Fruit fly (Drosophila melanogaster): ENCODE results near the gene CG10514.
A peak's percentile ranks its signal among the peaks of the same experiment; 100 is the strongest.

Gene CG10514

DNA sequence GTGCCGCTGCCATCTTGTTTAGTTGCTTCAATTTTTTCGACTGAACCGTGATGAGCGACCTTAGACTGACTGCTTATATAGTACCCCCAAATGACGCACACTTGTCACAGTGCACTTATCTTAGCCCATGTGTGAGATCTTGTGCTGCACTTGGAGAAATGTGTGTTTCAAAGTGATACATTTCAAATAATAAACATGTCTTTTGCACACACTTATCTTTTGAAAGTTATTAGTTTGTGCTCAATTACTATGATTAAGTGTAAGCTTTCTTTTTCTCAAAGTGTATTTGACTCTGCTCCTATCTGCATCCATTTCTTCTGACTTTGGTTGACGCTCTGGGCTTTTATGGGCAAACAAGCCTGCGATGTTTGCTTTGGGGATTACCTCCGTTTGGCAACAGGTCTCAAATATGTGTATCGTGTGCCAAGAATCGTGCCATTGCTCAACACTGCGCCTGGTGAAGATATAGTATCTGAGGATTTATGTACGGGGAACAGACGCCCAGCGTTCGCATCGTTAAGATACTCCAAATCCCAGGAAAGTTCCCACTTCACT is at the start of gene CG10514:
CG10514 (minus strand) TSS at position 51 of the 555 bp plus-strand sequence.
- peak; percentile 6 for TF ChIP-seq Pif1A (GFP tag; optimal IDR thresholded peaks at IDR 0.05)
- TF ChIP-seq D1 (tag; optimal IDR thresholded peaks at IDR 0.05), result no peak

DNA sequence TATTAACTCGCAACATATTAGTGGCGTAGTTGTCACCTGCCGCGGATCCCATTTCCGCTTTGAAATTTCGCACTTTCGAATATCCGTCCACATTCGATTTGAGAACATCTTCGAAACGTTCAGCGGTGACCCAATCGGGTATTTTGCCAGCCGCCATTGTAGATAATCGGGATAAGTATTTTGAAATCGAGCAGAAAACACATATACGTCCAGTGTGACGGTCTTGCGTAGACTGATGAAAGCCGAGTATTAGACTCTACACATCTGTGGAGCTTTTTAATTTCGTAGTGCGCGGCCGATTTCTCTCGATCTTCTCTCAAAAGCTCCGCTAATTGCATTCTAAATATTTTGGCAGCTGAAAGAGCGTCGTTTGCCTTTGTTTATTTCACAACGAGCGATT is 49.4 kb upstream of the CG10514 start, which contains the start of gene CHKov1:
CHKov1 (minus strand) TSS at position 238 of the 400 bp plus-strand sequence.
- TF ChIP-seq CG34367 (tag; optimal IDR thresholded peaks at IDR 0.05) (no peak), CG10348 (GFP tag; IDR thresholded peaks at IDR 0.05) (no peak), CG4496 (GFP tag; IDR thresholded peaks at IDR 0.05) (peak; percentile 59; the same call in 2 of the 3 replicates), CG32121 (GFP tag; IDR thresholded peaks at IDR 0.05) (0 out of 2 replicates have a peak, but pooled peaks have one; percentile 29), Ets98B (GFP tag; IDR thresholded peaks at IDR 0.05) (peak; percentile 21; the same call in 1 of the 2 replicates), D1 (tag; optimal IDR thresholded peaks at IDR 0.05) (no peak), CG8301 (tag; optimal IDR thresholded peaks at IDR 0.05) (no peak), rn (GFP tag; IDR thresholded peaks at IDR 0.05) (no peak), CG17806 (tag; optimal IDR thresholded peaks at IDR 0.05) (no peak), CG12605 (GFP tag; IDR thresholded peaks at IDR 0.05) (0 out of 2 replicates have a peak, but pooled peaks have one; percentile 20), CG13204 (GFP tag; optimal IDR thresholded peaks at IDR 0.05) (no peak), CG15710 (tag; optimal IDR thresholded peaks at IDR 0.05) (no peak), EcR (GFP tag; optimal IDR thresholded peaks at IDR 0.05) (no peak), Snoo (tag; optimal IDR thresholded peaks at IDR 0.05) (no peak), Pif1A (GFP tag; optimal IDR thresholded peaks at IDR 0.05) (no peak), Pif1B (GFP tag; optimal IDR thresholded peaks at IDR 0.05) (no peak), CG8159 (tag; optimal IDR thresholded peaks at IDR 0.05) (no peak)

DNA sequence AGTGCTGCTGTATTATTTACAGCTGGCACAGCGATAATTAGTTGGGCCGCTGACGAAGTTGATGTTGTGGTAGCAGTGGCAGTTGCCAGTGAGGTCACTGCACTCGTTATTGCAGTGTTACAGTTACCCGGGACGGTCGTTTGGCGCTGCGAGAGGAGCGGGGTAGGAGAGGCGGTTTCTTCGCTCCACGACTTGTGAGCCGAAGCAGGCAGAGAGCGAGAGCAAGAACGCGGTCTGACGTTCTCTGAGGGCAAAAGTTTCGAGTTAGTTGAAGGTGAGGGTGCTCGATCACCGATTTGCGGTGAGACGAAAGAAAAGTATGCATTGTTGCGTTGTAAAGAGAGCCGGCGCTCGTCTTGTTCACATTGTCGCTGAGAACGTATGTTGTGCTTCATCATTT is 48.9 kb upstream of the CG10514 start:
- TF ChIP-seq Ets98B (GFP tag; IDR thresholded peaks at IDR 0.05) (peak; percentile 47; the same call in 1 of the 2 replicates), CG12605 (GFP tag; IDR thresholded peaks at IDR 0.05) (0 out of 2 replicates have a peak, but pooled peaks have one; percentile 27)

DNA sequence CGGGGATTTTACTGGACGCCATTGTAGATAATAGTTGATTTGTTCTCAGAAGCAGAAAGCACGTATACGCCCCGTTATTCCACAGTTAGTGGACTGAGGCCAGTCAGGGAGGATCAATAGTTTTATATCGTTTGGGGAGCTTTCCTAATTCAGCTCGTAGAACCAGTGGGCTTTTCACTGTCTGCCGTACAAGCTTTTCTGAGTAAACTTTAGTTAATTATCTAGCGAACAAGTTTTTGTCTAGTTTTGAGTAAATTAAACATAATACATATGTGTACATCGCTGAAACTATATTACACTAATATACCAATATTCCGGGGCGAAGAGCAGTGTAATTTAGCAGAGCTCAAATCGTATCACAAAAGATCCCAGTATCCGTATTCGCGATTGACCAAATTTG is 43.0 kb upstream of the CG10514 start, which contains the start of gene CG10562:
CG10562 (minus strand) TSS at position 101 of the 400 bp plus-strand sequence.
- TF ChIP-seq CG14655 (GFP tag; optimal IDR thresholded peaks at IDR 0.05) (no peak), CG34367 (tag; optimal IDR thresholded peaks at IDR 0.05) (no peak), Snoo (tag; optimal IDR thresholded peaks at IDR 0.05) (no peak), CG8301 (tag; optimal IDR thresholded peaks at IDR 0.05) (no peak), CG15710 (tag; optimal IDR thresholded peaks at IDR 0.05) (no peak), CG32121 (GFP tag; IDR thresholded peaks at IDR 0.05) (no peak), EcR (GFP tag; optimal IDR thresholded peaks at IDR 0.05) (no peak), Ets98B (GFP tag; IDR thresholded peaks at IDR 0.05) (no peak), CG8159 (tag; optimal IDR thresholded peaks at IDR 0.05) (no peak), gl (tag; optimal IDR thresholded peaks at IDR 0.05) (no peak), CG12605 (GFP tag; IDR thresholded peaks at IDR 0.05) (no peak), Pif1A (GFP tag; optimal IDR thresholded peaks at IDR 0.05) (no peak), CG4496 (GFP tag; IDR thresholded peaks at IDR 0.05) (no peak), CG9948 (tag; optimal IDR thresholded peaks at IDR 0.05) (no peak), D1 (tag; optimal IDR thresholded peaks at IDR 0.05) (no peak), rn (GFP tag; IDR thresholded peaks at IDR 0.05) (no peak), CG17806 (tag; optimal IDR thresholded peaks at IDR 0.05) (no peak)

DNA sequence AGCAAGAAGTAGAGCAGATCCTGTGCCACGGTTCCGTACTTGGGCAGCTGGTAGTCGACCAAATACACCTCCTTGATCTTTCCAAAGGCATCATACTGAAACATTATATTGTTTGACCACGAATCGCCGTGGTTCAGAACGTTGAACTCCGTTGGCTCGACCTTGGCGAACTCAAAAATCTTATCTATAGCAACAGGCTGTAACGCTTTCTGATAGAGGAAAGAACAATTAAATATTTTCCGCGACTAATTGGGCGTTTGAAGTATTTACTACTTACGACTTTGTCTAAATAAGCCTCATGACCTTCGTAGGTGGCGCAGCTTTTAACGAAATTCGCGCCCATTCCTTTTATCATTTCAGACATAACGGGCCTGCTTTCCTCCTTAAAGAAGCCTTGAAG is 42.0 kb upstream of the CG10514 start:
- TF ChIP-seq CG14655 (GFP tag; optimal IDR thresholded peaks at IDR 0.05) (no peak), D1 (tag; optimal IDR thresholded peaks at IDR 0.05) (no peak), CG13204 (GFP tag; optimal IDR thresholded peaks at IDR 0.05) (no peak), Ets98B (GFP tag; IDR thresholded peaks at IDR 0.05) (no peak), CG8159 (tag; optimal IDR thresholded peaks at IDR 0.05) (no peak), Pif1B (GFP tag; optimal IDR thresholded peaks at IDR 0.05) (no peak), CG8301 (tag; optimal IDR thresholded peaks at IDR 0.05) (no peak)

DNA sequence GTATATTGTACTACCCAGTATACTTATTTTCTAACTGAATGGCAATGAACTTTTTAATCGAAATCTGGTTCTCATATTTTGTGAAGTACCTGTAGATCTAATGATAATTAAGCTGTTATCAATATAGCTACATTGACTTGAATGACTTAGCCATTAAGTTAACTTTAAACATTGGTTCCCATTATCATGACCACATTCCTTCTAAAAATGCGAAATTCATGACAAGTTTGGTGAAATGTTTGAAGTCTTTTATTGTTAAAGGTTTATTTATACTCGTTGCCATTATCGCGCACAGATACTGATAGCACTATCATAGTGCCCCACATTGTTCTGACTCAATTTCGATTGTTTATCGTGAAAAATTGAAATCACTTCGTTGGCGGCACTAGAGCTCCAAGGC is 41.3 kb upstream of the CG10514 start:
- TF ChIP-seq fd96Ca (GFP tag; IDR thresholded peaks at IDR 0.05), result no peak
- TF ChIP-seq CG13204 (GFP tag; optimal IDR thresholded peaks at IDR 0.05), result no peak
- no peak for TF ChIP-seq CG9948 (tag; optimal IDR thresholded peaks at IDR 0.05)
- TF ChIP-seq CG8301 (tag; optimal IDR thresholded peaks at IDR 0.05), result no peak
- no peak for TF ChIP-seq rn (GFP tag; IDR thresholded peaks at IDR 0.05)
- TF ChIP-seq CG34367 (tag; optimal IDR thresholded peaks at IDR 0.05), result no peak
- TF ChIP-seq CG12605 (GFP tag; IDR thresholded peaks at IDR 0.05), result no peak
- TF ChIP-seq CG17806 (tag; optimal IDR thresholded peaks at IDR 0.05), result no peak
- TF ChIP-seq Pif1B (GFP tag; optimal IDR thresholded peaks at IDR 0.05), result no peak
- no peak for TF ChIP-seq Ets98B (GFP tag; IDR thresholded peaks at IDR 0.05)

DNA sequence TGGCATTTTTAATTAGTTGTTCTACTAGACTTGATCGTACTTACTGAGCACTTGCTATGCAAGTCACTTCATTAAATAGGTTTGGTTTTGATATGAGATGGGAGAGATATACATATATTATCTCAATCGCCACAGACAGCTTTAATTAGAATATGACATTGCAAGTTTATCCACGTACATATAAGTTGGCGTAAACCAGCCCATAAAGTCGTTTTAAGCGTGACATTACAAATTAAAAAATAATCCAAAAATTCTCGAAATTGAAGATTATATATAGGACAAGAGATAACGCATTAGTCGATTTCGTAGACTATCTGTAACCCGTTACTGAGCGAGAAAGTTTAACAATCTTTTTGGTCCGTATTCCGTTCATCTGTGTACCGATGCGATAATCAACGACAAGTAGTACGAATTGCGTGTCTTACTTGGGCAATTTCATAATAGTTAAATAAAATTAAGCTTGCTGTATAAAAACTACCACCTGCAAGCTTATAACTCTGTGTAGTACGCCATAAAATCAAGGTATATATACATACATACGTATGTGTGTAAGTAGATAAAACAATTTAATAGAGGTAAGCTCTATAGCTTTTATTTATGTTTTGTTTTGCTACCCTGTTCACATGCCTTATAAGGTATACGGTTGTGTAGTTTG is 40.5 kb upstream of the CG10514 start, which contains the start of gene CG10560:
CG10560 (minus strand) TSS at position 51 of the 655 bp plus-strand sequence.
- TF ChIP-seq CG4496 (GFP tag; IDR thresholded peaks at IDR 0.05), result no peak
- no peak for TF ChIP-seq Pif1A (GFP tag; optimal IDR thresholded peaks at IDR 0.05)
- no peak for TF ChIP-seq CG8159 (tag; optimal IDR thresholded peaks at IDR 0.05)
- no peak for TF ChIP-seq CG34367 (tag; optimal IDR thresholded peaks at IDR 0.05)
- no peak for TF ChIP-seq CG15710 (tag; optimal IDR thresholded peaks at IDR 0.05)
- no peak for TF ChIP-seq CG10348 (GFP tag; IDR thresholded peaks at IDR 0.05)
- no peak for TF ChIP-seq Snoo (tag; optimal IDR thresholded peaks at IDR 0.05)
- TF ChIP-seq CG13204 (GFP tag; optimal IDR thresholded peaks at IDR 0.05), result no peak
- no peak for TF ChIP-seq rn (GFP tag; IDR thresholded peaks at IDR 0.05)
- TF ChIP-seq CG14655 (GFP tag; optimal IDR thresholded peaks at IDR 0.05), result no peak
- TF ChIP-seq EcR (GFP tag; optimal IDR thresholded peaks at IDR 0.05), result no peak
- TF ChIP-seq CG9948 (tag; optimal IDR thresholded peaks at IDR 0.05), result no peak
- no peak for TF ChIP-seq D1 (tag; optimal IDR thresholded peaks at IDR 0.05)
- no peak for TF ChIP-seq CG17806 (tag; optimal IDR thresholded peaks at IDR 0.05)
- no peak for TF ChIP-seq CG32121 (GFP tag; IDR thresholded peaks at IDR 0.05)
- no peak for TF ChIP-seq Ets98B (GFP tag; IDR thresholded peaks at IDR 0.05)
- no peak for TF ChIP-seq CG12605 (GFP tag; IDR thresholded peaks at IDR 0.05)
